Fruit fly (Drosophila melanogaster): ENCODE data around the gene Pkc98E.

The Pkc98E gene

DNA sequence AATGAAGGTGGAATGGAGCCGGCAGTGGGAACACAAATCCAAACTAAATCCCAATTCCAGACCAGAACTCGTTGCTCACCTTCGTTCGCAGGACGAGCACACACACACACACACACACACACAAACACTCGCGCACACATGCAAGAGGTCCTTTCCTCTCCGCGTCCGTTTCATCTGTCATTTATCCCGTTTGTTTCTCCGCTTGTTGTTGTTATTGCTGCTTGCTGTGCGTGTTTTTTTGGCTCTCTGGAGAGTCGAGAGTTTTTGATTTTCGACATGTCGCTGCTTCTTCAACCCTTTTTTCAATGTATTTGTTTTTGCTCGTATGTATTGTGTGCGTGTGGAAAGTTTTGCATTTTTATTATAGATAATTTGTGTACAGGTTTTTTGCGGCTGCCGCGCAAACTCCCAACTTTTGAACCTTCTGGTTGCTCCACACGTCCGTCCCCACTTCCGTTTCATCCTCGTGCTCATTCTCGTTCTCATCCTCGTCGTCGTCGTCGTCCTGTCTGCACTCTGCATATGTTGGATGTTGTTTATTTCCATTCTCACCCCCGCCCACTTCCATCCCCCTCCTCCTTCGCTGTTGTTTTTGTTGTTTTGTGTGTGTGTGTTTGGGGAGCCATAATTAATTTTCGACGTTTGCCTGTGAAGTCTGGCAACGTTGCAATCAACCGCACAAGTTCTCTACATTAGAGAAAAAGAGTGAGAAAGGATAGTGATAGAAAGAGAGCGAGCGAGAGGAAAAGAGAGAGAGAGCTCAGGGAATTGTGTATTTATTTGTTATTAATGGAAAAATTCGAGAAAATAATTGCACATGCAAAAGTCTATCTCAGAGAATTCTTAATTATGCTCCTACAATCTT lies 30.5 kb downstream of the Pkc98E start (continued):
- TF ChIP-seq tap (tag; optimal IDR thresholded peaks at IDR 0.05) = no peak
- no peak for TF ChIP-seq TFAM (GFP tag; optimal IDR thresholded peaks at IDR 0.05)
- no peak for TF ChIP-seq emc (GFP tag; optimal IDR thresholded peaks at IDR 0.05)
- no peak for TF ChIP-seq CG30020 (tag; optimal IDR thresholded peaks at IDR 0.05)
- peak; percentile 38 for TF ChIP-seq ewg (GFP tag; optimal IDR thresholded peaks at IDR 0.05)
- no peak for TF ChIP-seq Mad (GFP tag; optimal IDR thresholded peaks at IDR 0.05)
- TF ChIP-seq CG9797 (GFP tag; optimal IDR thresholded peaks at IDR 0.05) = no peak
- no peak for TF ChIP-seq ranshi (GFP tag; IDR thresholded peaks at IDR 0.05)
- no peak for TF ChIP-seq CG3281 (GFP tag; optimal IDR thresholded peaks at IDR 0.05)
- TF ChIP-seq HLH54F (GFP tag; optimal IDR thresholded peaks at IDR 0.05) = no peak
- no peak for TF ChIP-seq scrt (GFP tag; optimal IDR thresholded peaks at IDR 0.05)
- peak; percentile 24 for TF ChIP-seq Med (GFP tag)
- no peak for TF ChIP-seq MTF-1 (GFP tag; optimal IDR thresholded peaks at IDR 0.05; ENCODE audit: borderline replicate concordance)
- TF ChIP-seq org-1 (GFP tag; optimal IDR thresholded peaks at IDR 0.05) = no peak
- no peak for TF ChIP-seq Oli (tag; optimal IDR thresholded peaks at IDR 0.05)
- TF ChIP-seq gt (GFP tag; IDR thresholded peaks at IDR 0.05) = no peak
- TF ChIP-seq Optix (GFP tag; IDR thresholded peaks at IDR 0.05) = 0 out of 3 replicates have a peak, but pooled peaks have one; percentile 21
- TF ChIP-seq vvl (GFP tag; IDR thresholded peaks at IDR 0.05) = no peak
- no peak for TF ChIP-seq NFAT (GFP tag; IDR thresholded peaks at IDR 0.05)
- TF ChIP-seq kah (GFP tag; optimal IDR thresholded peaks at IDR 0.05) = no peak
- no peak for TF ChIP-seq Neu2 (GFP tag; optimal IDR thresholded peaks at IDR 0.05; ENCODE audit: borderline replicate concordance)
- no peak for TF ChIP-seq wdn (GFP tag; IDR thresholded peaks at IDR 0.05)
- TF ChIP-seq CG6813 (GFP tag; optimal IDR thresholded peaks at IDR 0.05) = no peak
- TF ChIP-seq Camta (GFP tag; optimal IDR thresholded peaks at IDR 0.05) = no peak
- TF ChIP-seq NC2β (GFP tag; optimal IDR thresholded peaks at IDR 0.05) = no peak
- no peak for TF ChIP-seq dm (GFP tag; optimal IDR thresholded peaks at IDR 0.05)
- no peak for TF ChIP-seq amos (GFP tag; IDR thresholded peaks at IDR 0.05; ENCODE audit: partially characterized antibody)
- TF ChIP-seq Hey (tag; optimal IDR thresholded peaks at IDR 0.05) = no peak
- TF ChIP-seq trh (GFP tag; optimal IDR thresholded peaks at IDR 0.05) = no peak
- no peak for TF ChIP-seq CG10979 (tag; optimal IDR thresholded peaks at IDR 0.05)
- no peak for TF ChIP-seq dan (GFP tag; IDR thresholded peaks at IDR 0.05)
- TF ChIP-seq CG31388 (GFP tag; optimal IDR thresholded peaks at IDR 0.05) = no peak
- no peak for TF ChIP-seq CG16863 (GFP tag; optimal IDR thresholded peaks at IDR 0.05)
- TF ChIP-seq CG13894 (tag; optimal IDR thresholded peaks at IDR 0.05) = no peak
- TF ChIP-seq sqz (GFP tag; optimal IDR thresholded peaks at IDR 0.05) = peak; percentile 44
- TF ChIP-seq Kr (GFP tag; optimal IDR thresholded peaks at IDR 0.05) = peak; percentile 94
- TF ChIP-seq Nf-YB (GFP tag; optimal IDR thresholded peaks at IDR 0.05) = no peak
- no peak for TF ChIP-seq Bgb (GFP tag; IDR thresholded peaks at IDR 0.05; ENCODE audit: partially characterized antibody)
- TF ChIP-seq vnd (GFP tag; IDR thresholded peaks at IDR 0.05; ENCODE audit: partially characterized antibody) = no peak
- no peak for TF ChIP-seq zfh2 (GFP tag; optimal IDR thresholded peaks at IDR 0.05)
- no peak for TF ChIP-seq lmd (GFP tag; IDR thresholded peaks at IDR 0.05)
- no peak for TF ChIP-seq CG14965 (GFP tag; optimal IDR thresholded peaks at IDR 0.05; ENCODE audit: borderline replicate concordance)
- peak; percentile 11 for TF ChIP-seq CG17385 (GFP tag; optimal IDR thresholded peaks at IDR 0.05)
- no peak for TF ChIP-seq sim (GFP tag; IDR thresholded peaks at IDR 0.05)
- TF ChIP-seq CG17612 (GFP tag; IDR thresholded peaks at IDR 0.05) = no peak
- no peak for TF ChIP-seq Hmx (GFP tag; optimal IDR thresholded peaks at IDR 0.05)
- TF ChIP-seq mirr (GFP tag; optimal IDR thresholded peaks at IDR 0.05) = no peak
- TF ChIP-seq CG9215 (GFP tag; IDR thresholded peaks at IDR 0.05) = no peak
- no peak for TF ChIP-seq CG13424 (tag; optimal IDR thresholded peaks at IDR 0.05)
- no peak for TF ChIP-seq CG14441 (GFP tag; IDR thresholded peaks at IDR 0.05)
